Worm (Caenorhabditis elegans) whole organism, L2 larva: ENCODE results near the gene nhr-269.

Source experiments
- C34F6.9 ChIP-seq: fragments of 150-350 bp; optimal IDR thresholded peaks from 2 replicates; lab custom pipeline; 2014; ENCODE audit warnings: missing biosample characterization, missing genetic modification characterization
- F13H6.1 ChIP-seq: sonication (generic microtip); optimal IDR thresholded peaks from 2 replicates; lab custom pipeline; 2016; ENCODE audit warnings: missing genetic modification characterization, missing compliant biosample characterization
- R02D3.7 ChIP-seq: fragments of 150-350 bp; optimal IDR thresholded peaks from 2 replicates; lab custom pipeline; 2014; ENCODE audit warnings: missing biosample characterization, missing genetic modification characterization
- blmp-1 ChIP-seq: sonication (generic microtip); optimal IDR thresholded peaks from 2 replicates; lab custom pipeline; 2017; ENCODE audit warnings: missing genetic modification characterization, mild to moderate bottlenecking, missing compliant biosample characterization, antibody characterized with exemption, moderate library complexity; ENCODE audit not compliant: insufficient read depth
- ceh-16 ChIP-seq: fragments of 150-350 bp; optimal IDR thresholded peaks from 2 replicates; lab custom pipeline; 2014; ENCODE audit warnings: missing biosample characterization, missing genetic modification characterization
- ceh-82 ChIP-seq: fragments of 150-350 bp; optimal IDR thresholded peaks from 2 replicates; lab custom pipeline; 2014; ENCODE audit warnings: missing biosample characterization, missing genetic modification characterization
- gmeb-1 ChIP-seq: fragments of 150-350 bp; optimal IDR thresholded peaks from 2 replicates; lab custom pipeline; 2014; ENCODE audit warnings: missing biosample characterization, missing genetic modification characterization
- lin-13 ChIP-seq: fragments of 150-350 bp; optimal IDR thresholded peaks from 2 replicates; lab custom pipeline; 2014; ENCODE audit warnings: missing biosample characterization, missing genetic modification reagents, missing genetic modification characterization
- nhr-77 ChIP-seq: fragments of 150-350 bp; optimal IDR thresholded peaks from 2 replicates; lab custom pipeline; 2014; ENCODE audit warnings: missing biosample characterization, missing genetic modification characterization
- skn-1 ChIP-seq: sonication (generic microtip); optimal IDR thresholded peaks from 2 replicates; lab custom pipeline; 2017; ENCODE audit warnings: missing biosample characterization, missing genetic modification characterization
- unc-39 ChIP-seq: fragments of 150-350 bp; optimal IDR thresholded peaks from 2 replicates; lab custom pipeline; 2014; ENCODE audit warnings: missing biosample characterization, missing genetic modification characterization
- ztf-4 ChIP-seq: fragments of 150-350 bp; optimal IDR thresholded peaks from 2 replicates; lab custom pipeline; 2014; ENCODE audit warnings: missing biosample characterization, missing genetic modification characterization

DNA sequence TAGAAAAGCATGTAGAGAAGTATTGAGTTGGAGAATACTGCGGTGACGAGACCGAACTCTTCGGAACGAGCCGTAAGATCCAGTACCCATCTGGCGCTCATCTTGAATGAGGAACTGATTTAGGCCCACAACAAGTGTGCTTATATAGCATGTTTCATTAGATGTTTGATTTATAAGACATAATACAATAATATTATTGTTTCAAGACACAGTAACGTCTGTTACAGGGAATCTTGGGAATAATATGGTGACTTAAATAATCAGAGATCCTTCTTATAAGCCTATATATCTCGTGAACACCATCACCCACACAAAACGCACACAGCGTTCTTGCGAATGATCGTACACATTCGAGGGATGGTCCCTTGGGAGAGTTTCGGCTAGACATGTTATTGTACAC, 14.1 kb upstream of the nhr-269 start, which contains the start of gene str-88:
- TF ChIP-seq lin-13 (GFP tag; lab: Kevin White, UChicago) (no peak), R02D3.7 (tag; lab: Kevin White, UChicago) (no peak), nhr-77 (tag; lab: Kevin White, UChicago) (no peak), gmeb-1 (no peak), unc-39 (tag; lab: Kevin White, UChicago) (no peak), blmp-1 (tag; lab: Kevin White, UChicago) (no peak), ceh-82 (tag; lab: Kevin White, UChicago) (no peak), skn-1 (tag; lab: Kevin White, UChicago) (no peak), ztf-4 (tag; lab: Kevin White, UChicago) (no peak), ceh-16 (tag; lab: Kevin White, UChicago) (no peak), C34F6.9 (tag; lab: Kevin White, UChicago) (no peak), F13H6.1 (no peak)
